Worm (Caenorhabditis elegans) whole organism, midembryonic: Measurements from ENCODE around the gene F10C1.23.

ENCODE experiments used
- T22C8.4 ChIP-seq: fragments of 200-800 bp; sonication (Bioruptor generic); IDR thresholded peaks from 2 replicates; pipeline ENCODE4 v1.3.6; 2022; ENCODE audit warnings: missing genetic modification characterization, missing compliant biosample characterization
- cog-1 ChIP-seq: sonication (generic microtip); optimal IDR thresholded peaks from 2 replicates; lab custom pipeline; 2016; ENCODE audit warnings: missing genetic modification characterization, missing compliant biosample characterization
- flt-1 ChIP-seq: fragments of 200-800 bp; sonication (Bioruptor generic); IDR thresholded peaks from 2 replicates; pipeline ENCODE4 v1.3.6; 2022; ENCODE audit warnings: missing genetic modification characterization, missing compliant biosample characterization
- klf-2 ChIP-seq: fragments of 200-800 bp; sonication (Bioruptor generic); conservative IDR thresholded peaks from 2 replicates; pipeline ENCODE4 v1.3.6; 2022; ENCODE audit warnings: missing genetic modification reagents, missing genetic modification characterization, missing compliant biosample characterization
- ref-1 ChIP-seq: fragments of 200-800 bp; sonication (Bioruptor generic); conservative IDR thresholded peaks from 2 replicates; pipeline ENCODE4 v1.3.6; 2022; ENCODE audit warnings: missing genetic modification reagents, missing genetic modification characterization, missing compliant biosample characterization
- tab-1 ChIP-seq: fragments of 200-800 bp; sonication (Bioruptor generic); IDR thresholded peaks from 2 replicates; pipeline ENCODE4 v1.3.6; 2022; ENCODE audit warnings: missing genetic modification characterization, missing compliant biosample characterization
- ztf-23 ChIP-seq: fragments of 200-800 bp; sonication (Bioruptor generic); IDR thresholded peaks from 2 replicates; pipeline ENCODE4 v1.3.6; 2022; ENCODE audit warnings: missing genetic modification reagents, missing genetic modification characterization, missing compliant biosample characterization
- ztf-29 ChIP-seq: fragments of 200-800 bp; sonication (Bioruptor generic); IDR thresholded peaks from 2 replicates; pipeline ENCODE4 v1.3.6; 2022; ENCODE audit warnings: missing genetic modification reagents, missing genetic modification characterization, missing compliant biosample characterization

ce11 chrII:5710835-5711234 is 47.0 kb upstream of the F10C1.23 start:
- TF ChIP-seq flt-1 (GFP tag; lab: Robert Waterston, UW) (no peak), ztf-29 (GFP tag; lab: Robert Waterston, UW) (no peak), ztf-23 (no peak), ref-1 (GFP tag; lab: Robert Waterston, UW) (no peak), klf-2 (GFP tag; lab: Robert Waterston, UW) (no peak), T22C8.4 (no peak), cog-1 (tag; lab: Kevin White, UChicago) (no peak), tab-1 (GFP tag; lab: Robert Waterston, UW) (no peak)
